Worm (Caenorhabditis elegans): ENCODE data around the gene Y41C4A.6.

DNA sequence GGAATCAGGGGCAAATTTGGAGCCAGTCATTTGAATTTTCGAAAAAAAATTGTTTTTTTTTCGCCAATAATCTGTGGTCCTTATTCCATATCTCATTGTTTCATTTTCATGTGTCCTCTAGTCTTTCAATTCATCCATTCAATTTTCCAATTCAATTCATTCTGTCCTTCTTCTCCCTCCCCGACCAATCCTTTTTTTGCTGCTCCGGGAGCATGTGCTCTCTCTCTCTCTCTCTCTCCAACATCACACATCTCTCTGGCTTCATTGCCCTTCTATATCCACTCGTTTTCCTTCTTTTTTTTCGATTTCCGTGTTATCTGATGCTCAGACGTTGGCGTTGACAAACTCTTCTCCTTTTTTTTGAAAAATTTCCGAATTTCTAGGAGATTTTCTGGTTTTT lies 33.0 kb upstream of the Y41C4A.6 start:
- no peak for TF ChIP-seq him-1 (tag; optimal IDR thresholded peaks at IDR 0.05)
- TF ChIP-seq dao-5 (tag; optimal IDR thresholded peaks at IDR 0.05), result no peak
